Worm (Caenorhabditis elegans): ENCODE results near the gene F56D6.14.

DNA sequence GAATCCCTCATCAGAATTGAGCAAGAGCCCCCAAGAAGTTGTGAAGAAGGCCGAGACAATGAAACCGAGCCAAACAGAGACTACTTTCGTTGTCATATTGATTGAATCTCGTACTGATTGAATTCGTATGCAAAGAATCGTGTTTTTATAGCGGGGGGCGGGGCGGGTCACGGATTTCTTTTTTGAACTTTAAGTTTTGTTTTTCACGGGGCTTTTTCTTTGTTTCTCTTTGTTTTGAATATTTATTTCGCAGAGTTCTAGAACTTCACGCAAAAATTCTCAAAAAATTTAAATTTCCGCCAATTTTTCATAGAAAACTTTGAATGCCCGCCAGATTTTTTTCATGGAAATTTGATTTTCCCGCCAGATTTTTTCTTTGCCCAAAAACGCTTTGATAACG lies 38.6 kb downstream of the F56D6.14 start, which contains the start of gene clec-73:
- TF ChIP-seq nhr-25 (tag; optimal IDR thresholded peaks at IDR 0.05) (no peak), ZK546.5 (tag; optimal IDR thresholded peaks at IDR 0.05) (no peak), sea-2 (GFP tag; optimal IDR thresholded peaks at IDR 0.05) (no peak)
